Fruit fly (Drosophila melanogaster): ENCODE measurements around the gene Jon99Ci.

DNA sequence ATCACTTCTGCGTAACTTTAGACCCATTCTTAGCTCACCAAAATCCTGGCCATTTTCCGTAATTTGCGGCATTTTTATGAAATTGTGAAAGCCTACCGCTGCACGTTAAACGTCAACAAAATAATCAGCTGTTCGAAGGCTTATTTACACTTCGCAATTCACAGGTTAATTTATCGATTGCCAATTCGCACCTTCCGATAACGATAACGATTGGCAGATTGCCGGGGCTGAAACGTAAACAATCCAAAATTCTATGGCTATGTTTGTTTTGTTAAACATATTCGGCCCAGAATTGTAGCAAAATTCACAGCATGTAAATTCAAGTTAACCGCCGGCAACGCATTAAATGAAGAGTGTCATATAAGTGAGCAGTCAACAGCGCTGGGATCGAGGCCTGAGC is 9.8 kb upstream of the Jon99Ci start, which contains the start of the genes eIF2Balpha and Vps13B:
- no peak for TF ChIP-seq h (optimal IDR thresholded peaks at IDR 0.05)
- TF ChIP-seq ttk (optimal IDR thresholded peaks at IDR 0.05) = no peak
- no peak for TF ChIP-seq psq (optimal IDR thresholded peaks at IDR 0.05)
